Fruit fly (Drosophila melanogaster) whole organism, adult: ENCODE data around the gene Catsup.
A peak's percentile ranks its signal among the peaks of the same experiment; 100 is the strongest.

ENCODE experiments used
- CG12768 ChIP-seq: fragments of 200-800 bp; sonication (Bioruptor generic); optimal IDR thresholded peaks from 2 replicates; lab custom pipeline; 2017; ENCODE audit warnings: missing biosample characterization, missing genetic modification characterization, mild to moderate bottlenecking, moderate library complexity, missing genetic modification reagents
- CG1620 ChIP-seq: fragments of 200-800 bp; sonication (Bioruptor generic); optimal IDR thresholded peaks from 2 replicates; lab custom pipeline; 2016; ENCODE audit warnings: missing biosample characterization, missing genetic modification characterization
- CG5204 ChIP-seq: fragments of 200-800 bp; sonication (Bioruptor generic); optimal IDR thresholded peaks from 2 replicates; lab custom pipeline; 2016; ENCODE audit warnings: missing biosample characterization, missing genetic modification characterization
- CG7045 ChIP-seq: fragments of 200-800 bp; sonication (Bioruptor generic); optimal IDR thresholded peaks from 2 replicates; lab custom pipeline; 2017; ENCODE audit warnings: missing biosample characterization, mild to moderate bottlenecking, missing genetic modification characterization
- CG7101 ChIP-seq: fragments of 200-800 bp; sonication (Bioruptor generic); optimal IDR thresholded peaks from 2 replicates; lab custom pipeline; 2018; ENCODE audit warnings: missing biosample characterization, mild to moderate bottlenecking, missing genetic modification characterization, moderate library complexity
- Mnt ChIP-seq: fragments of 200-800 bp; sonication (Bioruptor generic); optimal IDR thresholded peaks from 2 replicates; lab custom pipeline; 2016; ENCODE audit warnings: missing biosample characterization, mild to moderate bottlenecking, missing genetic modification characterization
- bab1 ChIP-seq: fragments of 200-800 bp; sonication (Bioruptor generic); optimal IDR thresholded peaks from 3 replicates; lab custom pipeline; 2019; ENCODE audit warnings: missing biosample characterization, mild to moderate bottlenecking, missing genetic modification characterization, moderate library complexity
- kay ChIP-seq: fragments of 200-800 bp; sonication (Bioruptor generic); peaks from one replicate; lab custom pipeline; 2016; ENCODE audit warnings: missing biosample characterization, missing genetic modification characterization, borderline replicate concordance
- pad ChIP-seq: fragments of 200-800 bp; sonication (Bioruptor generic); optimal IDR thresholded peaks from 3 replicates; lab custom pipeline; 2017; ENCODE audit warnings: missing biosample characterization, missing genetic modification characterization, mild to moderate bottlenecking, moderate library complexity, missing genetic modification reagents
- tj ChIP-seq: fragments of 200-800 bp; sonication (Bioruptor generic); optimal IDR thresholded peaks from 3 replicates; lab custom pipeline; 2017; ENCODE audit warnings: missing biosample characterization, mild to moderate bottlenecking, missing genetic modification characterization, moderate library complexity

DNA sequence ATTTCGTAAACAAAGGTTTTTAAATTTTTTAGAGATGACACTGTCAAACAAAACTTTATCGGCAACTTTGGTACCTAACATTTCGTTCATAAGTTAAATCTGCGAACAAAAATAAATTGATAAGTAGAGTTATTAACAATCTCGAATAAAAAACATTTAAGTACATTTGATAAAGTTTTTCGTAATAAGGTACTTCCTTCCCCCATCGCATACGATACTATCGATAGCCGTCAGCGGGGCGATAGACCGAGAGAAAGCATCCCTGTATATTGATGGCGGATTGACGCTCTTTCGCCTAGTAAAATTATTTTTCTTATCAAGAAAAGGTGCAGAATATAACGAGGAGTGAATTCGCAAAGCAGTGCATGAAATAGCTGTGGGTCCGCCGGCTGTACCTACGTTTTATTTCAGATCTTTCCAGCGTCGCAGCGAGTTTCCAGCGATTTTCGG is 3.5 kb downstream of the Catsup start, which contains the start of the genes Ttc19 and Acn:
- TF ChIP-seq Mnt (GFP tag; lab: Kevin White, UChicago) (peak; percentile 79), CG7045 (GFP tag; lab: Kevin White, UChicago) (peak; percentile 80), bab1 (GFP tag; lab: Kevin White, UChicago) (peak; percentile 89), pad (GFP tag; lab: Kevin White, UChicago) (peak; percentile 66), CG7101 (peak; percentile 89), CG1620 (GFP tag; lab: Kevin White, UChicago) (peak; percentile 88), tj (GFP tag; lab: Kevin White, UChicago) (peak; percentile 66), kay (GFP tag; lab: Kevin White, UChicago) (no peak), CG12768 (peak; percentile 84), CG5204 (GFP tag; lab: Kevin White, UChicago) (no peak)
